Fruit fly (Drosophila melanogaster) whole organism, embryonic: Measurements from ENCODE around the gene Smvt.

Source experiments
- Bgb ChIP-seq: fragments of 200-800 bp; sonication (Bioruptor generic); IDR thresholded peaks from 2 replicates; pipeline ENCODE4 v1.3.6; 2022; ENCODE audit warnings: missing biosample characterization, missing genetic modification characterization; ENCODE audit not compliant: partially characterized antibody
- Blimp-1 ChIP-seq: fragments of 200-800 bp; sonication (Bioruptor generic); optimal IDR thresholded peaks from 3 replicates; lab custom pipeline; 2018; ENCODE audit warnings: missing biosample characterization, missing genetic modification characterization, mild to moderate bottlenecking, moderate library complexity, missing genetic modification reagents
- CG11504 ChIP-seq: fragments of 200-800 bp; sonication (Bioruptor generic); optimal IDR thresholded peaks from 3 replicates; lab custom pipeline; 2019; ENCODE audit warnings: missing biosample characterization, mild to moderate bottlenecking, missing genetic modification characterization, moderate library complexity
- CG14667 ChIP-seq: fragments of 200-800 bp; sonication (Bioruptor generic); IDR thresholded peaks from 2 replicates; pipeline ENCODE4 v1.3.6; 2022; ENCODE audit warnings: missing biosample characterization, missing genetic modification characterization
- CG3065 ChIP-seq: fragments of 200-800 bp; sonication (Bioruptor generic); optimal IDR thresholded peaks from 2 replicates; lab custom pipeline; 2016; ENCODE audit warnings: missing biosample characterization, missing genetic modification characterization
- CG3281 ChIP-seq: fragments of 200-800 bp; sonication (Bioruptor generic); optimal IDR thresholded peaks from 3 replicates; lab custom pipeline; 2017; ENCODE audit warnings: missing biosample characterization, mild to moderate bottlenecking, missing genetic modification characterization
- CG4404 ChIP-seq: fragments of 200-800 bp; sonication (Bioruptor generic); IDR thresholded peaks from 2 replicates; pipeline ENCODE4 v1.3.6; 2022; ENCODE audit warnings: missing biosample characterization, missing genetic modification characterization
- CG6654 ChIP-seq: fragments of 200-800 bp; sonication (Bioruptor generic); optimal IDR thresholded peaks from 2 replicates; lab custom pipeline; 2017; ENCODE audit warnings: missing biosample characterization, mild to moderate bottlenecking, missing genetic modification characterization
- CG7372 ChIP-seq: fragments of 200-800 bp; sonication (Bioruptor generic); IDR thresholded peaks from 2 replicates; pipeline ENCODE4 v1.3.6; 2022; ENCODE audit warnings: missing biosample characterization, missing genetic modification characterization
- Deaf1 ChIP-seq: fragments of 200-800 bp; optimal IDR thresholded peaks from 3 replicates; lab custom pipeline; 2019; ENCODE audit warnings: missing biosample characterization, mild to moderate bottlenecking, missing genetic modification characterization, moderate library complexity
- Drgx ChIP-seq: fragments of 200-800 bp; sonication (Bioruptor generic); IDR thresholded peaks from 2 replicates; pipeline ENCODE4 v1.3.6; 2022; ENCODE audit warnings: missing biosample characterization, missing genetic modification characterization
- ERR ChIP-seq: fragments of 200-800 bp; sonication (Bioruptor generic); optimal IDR thresholded peaks from 2 replicates; lab custom pipeline; 2016; ENCODE audit warnings: missing biosample characterization, missing genetic modification characterization
- Eip74EF ChIP-seq, 2 experiments: fragments of 200-800 bp in 1 of 2; fragments of >200 bp in 1 of 2; sonication (Bioruptor generic) in 1 of 2; optimal IDR thresholded peaks; 2 replicates each; lab custom pipeline; 2017 to 2019; ENCODE audit warnings: missing biosample characterization in 2 of 2, missing genetic modification characterization in 2 of 2, mild to moderate bottlenecking in 1 of 2, moderate library complexity in 1 of 2
- HLH4C ChIP-seq: fragments of 200-800 bp; sonication (Bioruptor generic); IDR thresholded peaks from 3 replicates; pipeline ENCODE4 v1.3.6; 2022; ENCODE audit warnings: missing biosample characterization, missing genetic modification characterization; ENCODE audit not compliant: partially characterized antibody
- Lhr ChIP-seq: fragments of 200-800 bp; sonication (Bioruptor generic); optimal IDR thresholded peaks from 3 replicates; lab custom pipeline; 2017; ENCODE audit warnings: mild to moderate bottlenecking, missing biosample characterization, missing genetic modification reagents, missing genetic modification characterization
- Med ChIP-seq: fragments of 200-800 bp; sonication (Bioruptor generic); peaks from one replicate; lab custom pipeline; 2016; ENCODE audit warnings: missing biosample characterization, missing genetic modification characterization, mild to moderate bottlenecking, inconsistent platforms, moderate library complexity
- Pdp1 ChIP-seq, 2 experiments: fragments of 200-800 bp; sonication (Bioruptor generic); optimal IDR thresholded peaks; 3 replicates each; lab custom pipeline; 2016; ENCODE audit warnings: missing biosample characterization in 2 of 2, missing genetic modification characterization in 2 of 2, mild to moderate bottlenecking in 1 of 2, moderate library complexity in 1 of 2
- Poxn ChIP-seq: fragments of 200-800 bp; sonication (Bioruptor generic); IDR thresholded peaks from 2 replicates; pipeline ENCODE4 v1.3.6; 2022; ENCODE audit warnings: missing biosample characterization, missing genetic modification characterization
- Trl ChIP-seq, 3 experiments: fragments of >200 bp in 2 of 3; fragments of 200-800 bp in 1 of 3; sonication (Bioruptor generic) in 1 of 3; optimal IDR thresholded peaks; 2 replicates in 1 of 3; 3 replicates in 2 of 3; lab custom pipeline; 2016 to 2017; ENCODE audit warnings: missing biosample characterization in 1 of 3, missing genetic modification characterization in 1 of 3
- cg ChIP-seq: fragments of 200-800 bp; sonication (Bioruptor generic); optimal IDR thresholded peaks from 3 replicates; lab custom pipeline; 2019; ENCODE audit warnings: missing biosample characterization, mild to moderate bottlenecking, missing genetic modification characterization, moderate library complexity
- chinmo ChIP-seq: fragments of 200-800 bp; sonication (Bioruptor generic); IDR thresholded peaks from 4 replicates; pipeline ENCODE4 v1.3.6; 2022; ENCODE audit warnings: missing biosample characterization, missing genetic modification characterization; ENCODE audit not compliant: partially characterized antibody
- ci ChIP-seq: fragments of 200-800 bp; sonication (Bioruptor generic); IDR thresholded peaks from 3 replicates; pipeline ENCODE4 v1.3.6; 2022; ENCODE audit warnings: missing biosample characterization, missing genetic modification characterization
- crol ChIP-seq: fragments of 200-800 bp; sonication (Bioruptor generic); IDR thresholded peaks from 2 replicates; pipeline ENCODE4 v1.3.6; 2022; ENCODE audit warnings: missing biosample characterization, missing genetic modification characterization
- cwo ChIP-seq: fragments of 200-800 bp; sonication (Bioruptor generic); optimal IDR thresholded peaks from 3 replicates; lab custom pipeline; 2017; ENCODE audit warnings: missing biosample characterization, missing genetic modification characterization, mild to moderate bottlenecking, moderate library complexity, missing genetic modification reagents
- dan ChIP-seq: fragments of 200-800 bp; sonication (Bioruptor generic); IDR thresholded peaks from 2 replicates; pipeline ENCODE4 v1.3.6; 2022; ENCODE audit warnings: missing biosample characterization, missing genetic modification characterization
- grn ChIP-seq: fragments of 200-800 bp; sonication (Bioruptor generic); optimal IDR thresholded peaks from 3 replicates; lab custom pipeline; 2017; ENCODE audit warnings: missing biosample characterization, missing genetic modification characterization
- ken ChIP-seq: fragments of 200-800 bp; sonication (Bioruptor generic); IDR thresholded peaks from 3 replicates; pipeline ENCODE4 v1.3.6; 2022; ENCODE audit warnings: missing biosample characterization, missing genetic modification characterization
- kni ChIP-seq: fragments of 200-800 bp; sonication (Bioruptor generic); optimal IDR thresholded peaks from 3 replicates; lab custom pipeline; 2017; ENCODE audit warnings: mild to moderate bottlenecking, missing biosample characterization, missing genetic modification reagents, missing genetic modification characterization
- mirr ChIP-seq: fragments of 200-800 bp; sonication (Bioruptor generic); optimal IDR thresholded peaks from 3 replicates; lab custom pipeline; 2018; ENCODE audit warnings: missing biosample characterization, mild to moderate bottlenecking, missing genetic modification characterization
- nom ChIP-seq: fragments of 200-800 bp; sonication (Bioruptor generic); optimal IDR thresholded peaks from 2 replicates; lab custom pipeline; 2017; ENCODE audit warnings: missing biosample characterization, missing genetic modification characterization, mild to moderate bottlenecking, moderate library complexity, missing genetic modification reagents
- sd ChIP-seq: fragments of 200-800 bp; sonication (Bioruptor generic); optimal IDR thresholded peaks from 3 replicates; lab custom pipeline; 2018; ENCODE audit warnings: missing biosample characterization, mild to moderate bottlenecking, missing genetic modification characterization, moderate library complexity
- sens ChIP-seq: fragments of 200-800 bp; sonication (Bioruptor generic); peaks from one replicate; lab custom pipeline; 2016; ENCODE audit warnings: missing biosample characterization, missing genetic modification characterization
- sens-2 ChIP-seq: fragments of 200-800 bp; sonication (Bioruptor generic); IDR thresholded peaks from 2 replicates; pipeline ENCODE4 v1.3.6; 2022; ENCODE audit warnings: missing biosample characterization, missing genetic modification characterization
- sug ChIP-seq: fragments of 200-800 bp; optimal IDR thresholded peaks from 2 replicates; lab custom pipeline; 2019; ENCODE audit warnings: missing biosample characterization, mild to moderate bottlenecking, missing genetic modification characterization, moderate library complexity
- vvl ChIP-seq: fragments of 200-800 bp; sonication (Bioruptor generic); IDR thresholded peaks from 2 replicates; pipeline ENCODE4 v1.3.6; 2022; ENCODE audit warnings: missing biosample characterization, missing genetic modification characterization

The Smvt gene

DNA sequence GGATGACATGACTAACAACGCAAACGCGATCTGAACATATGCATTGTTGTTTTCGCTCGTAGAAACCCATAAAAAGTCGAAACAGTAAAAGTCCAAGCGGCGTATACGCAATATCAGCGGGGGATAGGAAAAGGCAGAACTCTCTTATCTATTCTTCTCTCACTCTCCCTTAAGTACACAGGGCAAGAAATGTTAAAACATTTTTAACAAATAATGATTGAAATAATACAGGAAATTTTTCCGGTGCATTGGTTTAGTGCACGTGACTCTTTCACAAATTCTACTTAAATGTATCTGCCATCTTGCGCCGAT is 45.7 kb downstream of the Smvt start (continued):
- TF ChIP-seq sug (tag; lab: Kevin White, UChicago) (peak; percentile 33), sens-2 (no peak), cwo (GFP tag; lab: Kevin White, UChicago) (peak; percentile 19), CG3065 (GFP tag; lab: Kevin White, UChicago) (no peak), CG6654 (GFP tag; lab: Kevin White, UChicago) (no peak), ci (0 out of 3 replicates have a peak, but pooled peaks have one; percentile 29), Bgb (GFP tag; lab: Robert Waterston, UW) (no peak), Blimp-1 (GFP tag; lab: Kevin White, UChicago) (peak; percentile 12), CG14667 (GFP tag; lab: Robert Waterston, UW) (no peak), CG7372 (GFP tag; lab: Robert Waterston, UW) (0 out of 2 replicates have a peak, but pooled peaks have one; percentile 14), CG11504 (peak; percentile 60), CG3281 (peak; percentile 1)

DNA sequence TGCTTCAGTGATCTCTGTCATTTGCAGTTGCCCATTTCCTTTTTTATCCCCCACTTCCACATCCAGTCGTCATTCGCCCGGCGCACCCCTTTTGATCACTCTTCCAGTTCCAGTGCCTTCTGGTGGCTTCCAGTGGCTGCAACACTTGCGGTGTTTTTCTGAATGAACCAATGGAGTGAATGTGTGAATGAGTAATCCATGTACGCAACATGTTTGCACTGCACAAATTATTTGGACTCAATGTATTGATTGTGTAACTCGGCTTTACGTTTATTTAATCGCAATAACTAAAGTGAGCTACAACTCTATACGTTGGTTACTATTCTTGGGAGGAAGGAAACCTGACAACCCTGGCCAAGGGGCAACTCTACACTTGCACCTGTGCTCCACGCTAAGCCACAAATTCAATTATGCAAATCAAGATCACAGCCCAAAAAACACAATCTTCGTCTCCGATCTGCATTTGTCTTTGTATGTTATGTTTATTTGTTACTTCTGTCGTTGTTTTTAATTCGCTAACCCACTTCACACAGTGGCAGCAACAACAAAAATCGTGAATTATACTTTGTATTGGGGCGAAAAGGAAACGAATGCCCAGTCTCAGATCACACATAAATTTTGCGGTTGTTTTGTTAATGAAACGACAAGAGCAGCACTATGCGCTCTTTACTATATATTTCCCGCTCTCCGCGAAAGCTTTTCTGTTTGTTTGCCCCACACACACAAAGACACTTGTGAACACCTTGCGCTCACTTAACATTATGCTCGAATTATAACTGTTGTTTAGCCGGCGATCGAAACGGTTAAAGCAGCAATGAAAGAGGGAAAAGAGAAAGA is 46.3 kb downstream of the Smvt start:
- TF ChIP-seq Deaf1 (peak; percentile 35), HLH4C (GFP tag; lab: Robert Waterston, UW) (no peak), ken (GFP tag; lab: Robert Waterston, UW) (0 out of 3 replicates have a peak, but pooled peaks have one; percentile 18), Poxn (no peak), sd (tag; lab: Kevin White, UChicago) (peak; percentile 7), Eip74EF (GFP tag; optimal IDR thresholded peaks at IDR 0.05; lab: Kevin White, UChicago) (peak in 1 of 2 experiments; percentile 20), Drgx (0 out of 2 replicates have a peak, but pooled peaks have one; percentile 12), Lhr (GFP tag; lab: Kevin White, UChicago) (no peak), sens (GFP tag; lab: Kevin White, UChicago) (peak; percentile 63), Med (GFP tag; lab: Kevin White, UChicago) (peak; percentile 22), ERR (GFP tag; lab: Kevin White, UChicago) (no peak), dan (no peak), Pdp1 (GFP tag; optimal IDR thresholded peaks at IDR 0.05; lab: Kevin White, UChicago) (peak in 1 of 2 experiments; percentile 53), Trl (optimal IDR thresholded peaks at IDR 0.05; lab: Kevin White, UChicago) (peak; percentile 44 to 84), Trl (GFP tag; optimal IDR thresholded peaks at IDR 0.05; lab: Kevin White, UChicago) (no peak), grn (GFP tag; lab: Kevin White, UChicago) (peak; percentile 34), vvl (0 out of 2 replicates have a peak, but pooled peaks have one; percentile 18), mirr (peak; percentile 31), kni (GFP tag; lab: Kevin White, UChicago) (peak; percentile 59), cg (GFP tag; lab: Kevin White, UChicago) (peak; percentile 64), nom (GFP tag; lab: Kevin White, UChicago) (peak; percentile 29), chinmo (GFP tag; lab: Robert Waterston, UW) (0 out of 4 replicates have a peak, but pooled peaks have one; percentile 54), CG4404 (GFP tag; lab: Robert Waterston, UW) (0 out of 2 replicates have a peak, but pooled peaks have one; percentile 10), crol (GFP tag; lab: Robert Waterston, UW) (0 out of 2 replicates have a peak, but pooled peaks have one; percentile 20)
- TF ChIP-seq, all 482 proteins: peak for 18
